Fruit fly (Drosophila melanogaster) whole organism, wandering third instar larva: ENCODE results near the gene SP555.

Experiments used
- Dfd ChIP-seq: fragments of >200 bp; optimal IDR thresholded peaks from 2 replicates; lab custom pipeline; 2017; ENCODE audit warnings: missing biosample characterization, missing genetic modification characterization
- N ChIP-seq: fragments of >200 bp; optimal IDR thresholded peaks from 2 replicates; lab custom pipeline; 2018; ENCODE audit warnings: missing biosample characterization, missing external identifiers, missing genetic modification characterization

dm6 chr2L:5037402-5037860 lies at the start of gene SP555, which contains the start of gene CG14042:
- TF ChIP-seq Dfd (GFP tag; lab: Kevin White, UChicago) = no peak
- TF ChIP-seq N (GFP tag; lab: Kevin White, UChicago) = no peak
